Worm (Caenorhabditis elegans): ENCODE data around the gene C50B6.7.

Gene C50B6.7

DNA sequence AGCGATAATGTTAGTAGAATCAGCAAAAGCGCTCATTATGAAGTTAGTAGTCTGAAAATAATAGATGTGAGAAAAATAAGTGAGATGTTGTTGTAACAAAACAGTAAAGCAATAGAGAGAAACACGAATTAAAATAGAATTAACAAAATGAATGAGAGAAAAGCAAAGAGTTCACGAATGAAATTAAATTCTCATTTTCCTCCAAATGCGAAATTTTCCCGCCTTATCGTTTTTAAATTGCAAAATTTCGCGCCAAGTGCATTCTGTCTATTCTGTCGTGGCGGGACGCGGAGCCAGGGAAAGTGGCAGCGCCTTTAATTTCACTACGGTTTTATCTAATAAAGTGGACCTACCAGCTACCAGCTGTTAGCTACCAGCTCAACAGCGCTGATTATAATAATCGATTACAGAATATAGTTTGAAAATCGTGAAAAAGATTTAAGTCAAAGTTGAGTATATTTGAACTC lies 12.5 kb downstream of the C50B6.7 start, which contains the start of gene nasp-2 (continued):
- peak; percentile 97 for TF ChIP-seq Y95B8A.8 (GFP tag; IDR thresholded peaks at IDR 0.05)
- no peak for TF ChIP-seq ceh-79 (tag; optimal IDR thresholded peaks at IDR 0.05)
- peak; percentile 83 for TF ChIP-seq mcd-1 (GFP tag; IDR thresholded peaks at IDR 0.05)
- TF ChIP-seq F23B12.7 (tag; optimal IDR thresholded peaks at IDR 0.05; ENCODE audit: insufficient read depth): peak; percentile 43
- TF ChIP-seq snpc-1.1 (tag; optimal IDR thresholded peaks at IDR 0.05; ENCODE audit: insufficient read depth): peak; percentile 68
- TF ChIP-seq D2030.7 (GFP tag; IDR thresholded peaks at IDR 0.05): peak; percentile 98
- TF ChIP-seq dpff-1 (tag; optimal IDR thresholded peaks at IDR 0.05): no peak
- peak; percentile 52 for TF ChIP-seq hrde-1 (tag; optimal IDR thresholded peaks at IDR 0.05; ENCODE audit: borderline replicate concordance)
- peak; percentile 31 for TF ChIP-seq ztf-18 (tag; optimal IDR thresholded peaks at IDR 0.05)
- TF ChIP-seq aptf-2 (GFP tag; conservative IDR thresholded peaks at IDR 0.05): peak; percentile 73; the same call in 1 of the 2 replicates
- TF ChIP-seq rcor-1 (GFP tag; IDR thresholded peaks at IDR 0.05): peak; percentile 94
- TF ChIP-seq cebp-2 (GFP tag; IDR thresholded peaks at IDR 0.05): no peak
- no peak for TF ChIP-seq T07F8.4 (tag; optimal IDR thresholded peaks at IDR 0.05)
- TF ChIP-seq B0035.1 (tag; optimal IDR thresholded peaks at IDR 0.05): no peak
- TF ChIP-seq F52B5.7 (tag; optimal IDR thresholded peaks at IDR 0.05): no peak
- TF ChIP-seq mes-4 (tag; optimal IDR thresholded peaks at IDR 0.05): no peak
- no peak for TF ChIP-seq ceh-40 (GFP tag; IDR thresholded peaks at IDR 0.05)
- TF ChIP-seq ztf-28 (GFP tag; IDR thresholded peaks at IDR 0.05): peak; percentile 78; the same call in 1 of the 2 replicates
- peak; percentile 85 for TF ChIP-seq bed-2 (GFP tag; IDR thresholded peaks at IDR 0.05)
- no peak for TF ChIP-seq let-607 (tag; optimal IDR thresholded peaks at IDR 0.05)
- TF ChIP-seq madf-3 (GFP tag; IDR thresholded peaks at IDR 0.05): peak; percentile 94
- peak; percentile 89 for TF ChIP-seq attf-6 (GFP tag; IDR thresholded peaks at IDR 0.05)
- TF ChIP-seq snpc-4 (GFP tag; optimal IDR thresholded peaks at IDR 0.05): peak; percentile 52
- peak in 3 of 4 experiments; percentile 44 to 64 (median 63) for TF ChIP-seq snpc-4 (tag; optimal IDR thresholded peaks at IDR 0.05)
- no peak for TF ChIP-seq somi-1 (GFP tag; optimal IDR thresholded peaks at IDR 0.05)
- TF ChIP-seq egrh-3 (GFP tag; IDR thresholded peaks at IDR 0.05): peak; percentile 53; the same call in 1 of the 2 replicates
- no peak for TF ChIP-seq mel-28 (tag; optimal IDR thresholded peaks at IDR 0.05; ENCODE audit: borderline replicate concordance)
- peak; percentile 96 for TF ChIP-seq lin-54 (GFP tag; optimal IDR thresholded peaks at IDR 0.05)
- peak; percentile 99 for TF ChIP-seq ceh-91 (GFP tag; IDR thresholded peaks at IDR 0.05)
- TF ChIP-seq Y56A3A.18 (GFP tag; IDR thresholded peaks at IDR 0.05): no peak
- peak; percentile 20 for TF ChIP-seq attf-5 (GFP tag; optimal IDR thresholded peaks at IDR 0.05)
- TF ChIP-seq hmg-1.2 (GFP tag; IDR thresholded peaks at IDR 0.05): peak; percentile 68
- no peak for TF ChIP-seq nhr-27 (tag; optimal IDR thresholded peaks at IDR 0.05)
- no peak for TF ChIP-seq nhr-80 (tag; optimal IDR thresholded peaks at IDR 0.05)

DNA sequence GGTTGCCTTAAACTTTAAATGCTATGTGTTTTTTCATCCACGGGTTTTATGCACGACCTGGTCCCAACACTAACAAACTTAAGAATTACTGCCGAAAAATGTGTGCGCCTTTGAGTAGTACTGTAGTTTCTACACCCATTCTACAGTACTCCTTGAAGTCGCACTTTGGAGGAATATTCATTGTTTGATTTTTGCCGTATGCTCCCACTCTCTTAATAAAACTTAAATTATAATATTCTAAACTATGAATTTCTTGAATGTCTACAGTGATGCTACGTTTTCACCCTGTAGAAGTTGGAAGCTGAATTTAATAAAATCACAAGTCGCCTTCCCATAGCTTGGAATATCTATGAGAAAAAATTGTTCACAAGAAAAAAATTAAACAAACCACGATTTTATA lies 15.0 kb downstream of the C50B6.7 start:
- TF ChIP-seq F55B11.4 (tag; optimal IDR thresholded peaks at IDR 0.05; ENCODE audit: borderline replicate concordance, insufficient read depth): no peak
- no peak for TF ChIP-seq F22D6.2 (tag; optimal IDR thresholded peaks at IDR 0.05)
- no peak for TF ChIP-seq ceh-79 (tag; optimal IDR thresholded peaks at IDR 0.05)
- TF ChIP-seq hlh-26 (GFP tag; conservative IDR thresholded peaks at IDR 0.05): no peak
- peak; percentile 24 for TF ChIP-seq lsl-1 (GFP tag; optimal IDR thresholded peaks at IDR 0.05)
- no peak for TF ChIP-seq nhr-90 (tag; optimal IDR thresholded peaks at IDR 0.05)
- peak; percentile 43; the same call in 1 of the 2 replicates for TF ChIP-seq Y53G8AR.9 (GFP tag; conservative IDR thresholded peaks at IDR 0.05)
- TF ChIP-seq rec-8 (tag; optimal IDR thresholded peaks at IDR 0.05): no peak
- no peak for TF ChIP-seq lin-26 (GFP tag; IDR thresholded peaks at IDR 0.05)
- TF ChIP-seq Y95B8A.8 (GFP tag; IDR thresholded peaks at IDR 0.05): 0 out of 2 replicates have a peak, but pooled peaks have one; percentile 48
- TF ChIP-seq F49E8.2 (tag; optimal IDR thresholded peaks at IDR 0.05; ENCODE audit: insufficient read depth): no peak
- TF ChIP-seq F33H1.4 (GFP tag; IDR thresholded peaks at IDR 0.05): peak; percentile 29
- peak; percentile 25 for TF ChIP-seq lin-54 (GFP tag; optimal IDR thresholded peaks at IDR 0.05)
- peak; percentile 47; the same call in 1 of the 2 replicates for TF ChIP-seq B0336.3 (GFP tag; IDR thresholded peaks at IDR 0.05)
- TF ChIP-seq egrh-3 (GFP tag; IDR thresholded peaks at IDR 0.05): no peak
- TF ChIP-seq madf-3 (GFP tag; IDR thresholded peaks at IDR 0.05): peak; percentile 63; the same call in 1 of the 2 replicates
- peak; percentile 21 for TF ChIP-seq F52B5.7 (tag; optimal IDR thresholded peaks at IDR 0.05)
- TF ChIP-seq chd-7 (tag; optimal IDR thresholded peaks at IDR 0.05): no peak
- TF ChIP-seq dpl-1 (GFP tag; optimal IDR thresholded peaks at IDR 0.05): no peak

All from whole organism, young adult.